Fruit fly (Drosophila melanogaster) whole organism, adult: ENCODE data around the gene Drak.

Source experiments
- CG11617 ChIP-seq: fragments of 200-800 bp; sonication (Bioruptor generic); optimal IDR thresholded peaks from 2 replicates; lab custom pipeline; 2017; ENCODE audit warnings: mild to moderate bottlenecking, missing biosample characterization, missing genetic modification reagents, missing genetic modification characterization
- kay ChIP-seq: fragments of 200-800 bp; sonication (Bioruptor generic); peaks from one replicate; lab custom pipeline; 2016; ENCODE audit warnings: missing biosample characterization, missing genetic modification characterization, borderline replicate concordance

DNA sequence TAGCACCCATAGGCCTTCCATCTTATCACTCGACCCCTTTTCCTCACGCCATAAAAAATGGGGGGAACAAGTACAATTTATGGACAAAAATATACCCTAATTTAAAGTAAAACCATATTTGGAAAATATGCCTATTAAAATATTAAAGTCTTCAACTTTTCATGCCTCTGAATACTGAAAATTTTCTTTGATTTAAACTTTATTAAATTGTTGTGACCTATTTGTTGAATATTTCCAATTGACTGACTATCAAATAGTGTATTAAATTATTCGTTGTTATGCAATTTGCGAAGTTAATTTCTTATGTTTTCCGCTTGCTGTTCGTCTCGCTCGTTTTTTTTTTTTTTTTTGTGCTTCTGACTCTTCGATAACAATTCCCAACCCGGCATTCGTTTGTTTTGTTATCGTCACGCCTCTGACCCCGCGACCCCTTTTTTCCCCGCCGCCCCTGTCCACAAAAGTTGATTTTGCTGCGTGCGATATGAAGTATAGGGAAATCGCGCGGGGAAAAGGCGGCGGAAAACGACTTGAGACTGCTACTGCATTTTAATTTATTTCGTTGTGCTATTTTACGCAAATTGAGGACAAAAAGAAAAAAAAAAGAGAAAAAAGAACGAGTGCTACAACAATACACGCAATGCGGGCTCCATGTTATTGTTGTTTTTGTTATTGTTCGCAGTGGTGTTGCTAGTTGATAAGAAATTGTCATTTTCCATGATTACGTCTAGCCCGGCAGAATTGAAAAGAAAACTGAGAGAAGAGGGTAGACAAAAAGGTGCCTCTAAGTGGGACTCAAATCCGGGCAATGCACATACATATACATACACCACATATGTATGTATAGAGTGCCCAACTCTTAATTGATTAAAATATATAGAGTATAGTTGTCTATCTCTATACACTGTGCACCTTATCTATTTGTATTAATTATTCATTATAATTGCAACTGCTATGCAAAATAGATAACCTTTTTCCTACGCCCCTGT lies 28.9 kb downstream of the Drak start:
- TF ChIP-seq kay (GFP tag; lab: Kevin White, UChicago), result peak; percentile 66
- peak; percentile 10 for TF ChIP-seq CG11617 (GFP tag; lab: Kevin White, UChicago)
